Worm (Caenorhabditis elegans): ENCODE results near the gene cin-4.

The cin-4 gene

ce11 chrII:7050021-7050722 is 12.1 kb downstream of the cin-4 start, which contains the start of the genes tcer-1 and ZK1127.5 (continued):
- TF ChIP-seq cey-2 (tag; optimal IDR thresholded peaks at IDR 0.05; ENCODE audit: borderline replicate concordance, insufficient read depth) (no peak), R02D3.7 (tag; optimal IDR thresholded peaks at IDR 0.05) (no peak), dpl-1 (GFP tag; optimal IDR thresholded peaks at IDR 0.05) (peak; percentile 65), ztf-7 (tag; optimal IDR thresholded peaks at IDR 0.05) (no peak), F10B5.3 (tag; optimal IDR thresholded peaks at IDR 0.05) (no peak), lir-3 (tag; optimal IDR thresholded peaks at IDR 0.05) (no peak), hmg-1.1 (GFP tag; IDR thresholded peaks at IDR 0.05) (no peak), nhr-102 (tag; optimal IDR thresholded peaks at IDR 0.05) (no peak), skn-1 (tag; optimal IDR thresholded peaks at IDR 0.05) (no peak), hif-1 (tag; optimal IDR thresholded peaks at IDR 0.05) (no peak), nhr-41 (GFP tag; IDR thresholded peaks at IDR 0.05) (no peak), nhr-77 (tag; optimal IDR thresholded peaks at IDR 0.05) (no peak), D1046.2 (GFP tag; IDR thresholded peaks at IDR 0.05) (no peak), nhr-6 (tag; optimal IDR thresholded peaks at IDR 0.05) (peak; percentile 44), mep-1 (tag; optimal IDR thresholded peaks at IDR 0.05) (peak; percentile 65), mes-2 (tag; optimal IDR thresholded peaks at IDR 0.05; ENCODE audit: poor library complexity, severe bottlenecking) (peak; percentile 68), dve-1 (tag; optimal IDR thresholded peaks at IDR 0.05; ENCODE audit: insufficient read depth) (peak; percentile 50), hlh-30 (tag; optimal IDR thresholded peaks at IDR 0.05; ENCODE audit: insufficient read depth) (peak; percentile 36), nhr-237 (tag; optimal IDR thresholded peaks at IDR 0.05) (no peak), dmd-6 (GFP tag; IDR thresholded peaks at IDR 0.05) (0 out of 2 replicates have a peak, but pooled peaks have one; percentile 9), lin-13 (GFP tag; optimal IDR thresholded peaks at IDR 0.05) (no peak), F37D6.2 (tag; optimal IDR thresholded peaks at IDR 0.05) (no peak), dmd-8 (GFP tag; IDR thresholded peaks at IDR 0.05) (no peak), mxl-2 (GFP tag; conservative IDR thresholded peaks at IDR 0.05) (no peak), daf-12 (tag; optimal IDR thresholded peaks at IDR 0.05) (no peak), rbr-2 (tag; optimal IDR thresholded peaks at IDR 0.05) (peak; percentile 30), daf-19 (GFP tag; conservative IDR thresholded peaks at IDR 0.05) (no peak), ces-1 (GFP tag; optimal IDR thresholded peaks at IDR 0.05) (no peak), T26A8.4 (GFP tag; IDR thresholded peaks at IDR 0.05) (no peak), unc-130 (GFP tag; optimal IDR thresholded peaks at IDR 0.05) (peak; percentile 43)

ce11 chrII:7051778-7052177 is 13.7 kb downstream of the cin-4 start, which contains the start of gene ZK1127.12:
Gene ZK1127.12, plus strand, starts transcription at chrII:7052078.
- TF ChIP-seq lin-38 (GFP tag; IDR thresholded peaks at IDR 0.05) (0 out of 2 replicates have a peak, but pooled peaks have one; percentile 28), lin-29 (GFP tag; IDR thresholded peaks at IDR 0.05) (no peak)

- TF ChIP-seq vab-7 (GFP tag; IDR thresholded peaks at IDR 0.05) (no peak), saeg-2 (GFP tag; IDR thresholded peaks at IDR 0.05) (no peak), Y75B8A.6 (GFP tag; IDR thresholded peaks at IDR 0.05) (no peak), lsy-2 (tag; optimal IDR thresholded peaks at IDR 0.05) (no peak), zag-1 (tag; optimal IDR thresholded peaks at IDR 0.05) (no peak), nhr-111 (GFP tag; optimal IDR thresholded peaks at IDR 0.05) (no peak), aha-1 (tag) (no peak), jun-1 (tag; optimal IDR thresholded peaks at IDR 0.05) (no peak), ceh-28 (tag; optimal IDR thresholded peaks at IDR 0.05) (no peak), daf-16 (GFP tag; optimal IDR thresholded peaks at IDR 0.05) (no peak), daf-16 (tag; optimal IDR thresholded peaks at IDR 0.05) (no peak), hlh-30 (tag; optimal IDR thresholded peaks at IDR 0.05; ENCODE audit: insufficient read depth) (no peak), nhr-42 (GFP tag; IDR thresholded peaks at IDR 0.05) (no peak), mdl-1 (tag; optimal IDR thresholded peaks at IDR 0.05) (no peak), dpl-1 (GFP tag; optimal IDR thresholded peaks at IDR 0.05) (no peak), fkh-10 (GFP tag; optimal IDR thresholded peaks at IDR 0.05) (no peak), pqm-1 (tag; optimal IDR thresholded peaks at IDR 0.05) (no peak)
Observed at ce11 chrII:7053001-7053400, 14.9 kb downstream of the cin-4 start, which contains the start of gene ZK1127.13. Gene ZK1127.13, plus strand, starts transcription at chrII:7053301.

Measured in whole organism, L4 larva.